Worm (Caenorhabditis elegans): Measurements from ENCODE around the gene F12A10.8.
A peak's percentile ranks its signal among the peaks of the same experiment; 100 is the strongest.

Gene F12A10.8

ce11 chrII:5500986-5501657, at the start of gene F12A10.8:
F12A10.8 (minus strand) TSS chrII:5501064.
- no peak for TF ChIP-seq dmd-4 (tag; optimal IDR thresholded peaks at IDR 0.05)
- TF ChIP-seq C34F6.9 (tag; optimal IDR thresholded peaks at IDR 0.05) = peak; percentile 33
- TF ChIP-seq gmeb-1 (tag; optimal IDR thresholded peaks at IDR 0.05) = peak; percentile 70
- TF ChIP-seq lsy-2 (tag; optimal IDR thresholded peaks at IDR 0.05) = peak in 1 of 2 experiments; percentile 49
- peak; percentile 35 for TF ChIP-seq nhr-129 (tag; optimal IDR thresholded peaks at IDR 0.05)
- no peak for TF ChIP-seq ceh-16 (tag; optimal IDR thresholded peaks at IDR 0.05)

DNA sequence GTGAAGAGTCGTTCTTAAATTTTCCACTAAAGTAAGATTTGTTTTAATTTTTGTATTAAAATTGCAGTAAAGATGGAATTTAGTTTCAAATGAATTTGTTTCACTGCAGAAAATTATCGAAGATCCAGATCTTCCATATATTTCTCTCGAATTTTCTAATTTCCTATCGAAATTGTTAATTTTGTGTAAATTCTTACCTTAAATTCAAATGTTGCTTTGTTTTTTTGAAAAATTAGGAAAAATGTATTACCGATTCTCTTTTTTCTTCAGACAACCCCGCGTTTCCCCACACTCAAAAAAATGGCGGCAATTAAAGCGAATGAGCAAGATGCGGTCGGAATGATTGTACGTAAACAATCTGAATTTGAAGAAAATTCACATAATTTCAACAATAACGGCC, 48.9 kb upstream of the F12A10.8 start, which contains the start of gene C17C3.6:
C17C3.6 (plus strand) TSS at position 301 of the 400 bp plus-strand sequence.
- TF ChIP-seq zag-1 (tag; optimal IDR thresholded peaks at IDR 0.05) = no peak
- TF ChIP-seq nhr-25 (tag; optimal IDR thresholded peaks at IDR 0.05) = no peak
- TF ChIP-seq Y55F3AM.14 (GFP tag; optimal IDR thresholded peaks at IDR 0.05) = no peak
- TF ChIP-seq lin-13 (GFP tag; optimal IDR thresholded peaks at IDR 0.05) = no peak
- no peak for TF ChIP-seq sem-4 (tag; optimal IDR thresholded peaks at IDR 0.05)
- no peak for TF ChIP-seq ZK546.5 (tag; optimal IDR thresholded peaks at IDR 0.05)
- TF ChIP-seq fos-1 (tag; optimal IDR thresholded peaks at IDR 0.05) = no peak
- TF ChIP-seq ztf-4 (tag; optimal IDR thresholded peaks at IDR 0.05) = no peak
- no peak for TF ChIP-seq nhr-11 (tag; optimal IDR thresholded peaks at IDR 0.05)
- no peak for TF ChIP-seq ama-1 (optimal IDR thresholded peaks at IDR 0.05)
- no peak for TF ChIP-seq ztf-1 (GFP tag; conservative IDR thresholded peaks at IDR 0.05)
- no peak for TF ChIP-seq lsy-2 (tag; optimal IDR thresholded peaks at IDR 0.05)
- no peak for TF ChIP-seq nhr-10 (tag; optimal IDR thresholded peaks at IDR 0.05)
- TF ChIP-seq unc-62 (GFP tag; optimal IDR thresholded peaks at IDR 0.05) = no peak
- TF ChIP-seq sma-3 (GFP tag; optimal IDR thresholded peaks at IDR 0.05) = no peak
- TF ChIP-seq egl-27 (tag; optimal IDR thresholded peaks at IDR 0.05) = no peak
- no peak for TF ChIP-seq ztf-11 (tag; optimal IDR thresholded peaks at IDR 0.05)

DNA sequence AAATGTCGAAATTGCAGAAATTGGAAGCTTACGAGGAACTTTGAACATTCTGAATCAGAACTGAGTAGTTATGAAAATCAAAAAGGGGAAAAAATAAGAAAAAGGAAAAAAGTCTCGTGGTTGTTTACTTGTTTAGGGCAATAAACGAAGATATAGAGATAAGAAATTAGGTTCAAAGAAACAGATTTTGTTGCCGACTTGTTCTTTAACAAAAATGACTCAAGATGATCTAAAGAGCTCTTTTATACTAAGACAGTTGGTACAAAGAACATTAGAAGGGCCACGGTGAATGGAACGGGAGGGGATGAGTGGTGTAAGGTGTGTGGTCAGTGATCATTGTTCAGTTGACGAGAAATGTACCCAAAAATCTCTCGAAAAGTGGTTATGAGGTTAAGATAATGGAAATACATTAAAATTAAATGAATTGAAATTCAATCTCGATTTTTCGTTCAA, 46.6 kb upstream of the F12A10.8 start, which contains the start of gene acdh-2:
acdh-2 (minus strand) TSS at position 51 of the 453 bp plus-strand sequence.
- TF ChIP-seq nhr-23 (tag; optimal IDR thresholded peaks at IDR 0.05) = no peak
- no peak for TF ChIP-seq ztf-11 (tag; optimal IDR thresholded peaks at IDR 0.05)
- TF ChIP-seq Y55F3AM.14 (GFP tag; optimal IDR thresholded peaks at IDR 0.05) = no peak
- no peak for TF ChIP-seq blmp-1 (tag; optimal IDR thresholded peaks at IDR 0.05; ENCODE audit: insufficient read depth)
- no peak for TF ChIP-seq elt-3 (tag; optimal IDR thresholded peaks at IDR 0.05)
- no peak for TF ChIP-seq fos-1 (tag; optimal IDR thresholded peaks at IDR 0.05)

DNA sequence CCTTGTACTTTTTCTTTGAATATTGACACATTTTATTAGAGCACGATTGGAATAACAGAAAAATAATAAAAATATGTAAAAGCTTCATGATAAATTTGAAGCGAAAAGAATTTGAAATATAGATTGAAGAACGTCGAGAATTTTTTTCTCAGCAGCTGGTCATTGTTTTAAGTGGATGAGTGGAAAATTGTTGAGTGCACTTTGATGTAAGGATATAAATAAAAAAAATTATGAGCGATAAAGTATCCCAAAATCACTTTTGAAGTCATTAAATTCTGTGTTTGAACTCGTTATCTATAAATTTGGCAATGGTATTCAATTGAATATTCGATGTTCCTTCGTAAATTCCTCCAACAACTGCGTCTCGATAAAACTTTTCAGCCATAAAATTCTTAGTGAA, 43.9 kb upstream of the F12A10.8 start, which contains the start of gene ins-13:
ins-13 (minus strand) TSS at position 101 of the 400 bp plus-strand sequence.
- TF ChIP-seq nhr-12 (tag; optimal IDR thresholded peaks at IDR 0.05) (no peak), unc-62 (GFP tag; optimal IDR thresholded peaks at IDR 0.05) (no peak), ceh-82 (tag; optimal IDR thresholded peaks at IDR 0.05) (no peak), nhr-21 (tag; optimal IDR thresholded peaks at IDR 0.05) (no peak), ztf-4 (tag; optimal IDR thresholded peaks at IDR 0.05) (no peak), skn-1 (tag; optimal IDR thresholded peaks at IDR 0.05) (no peak), gmeb-1 (tag; optimal IDR thresholded peaks at IDR 0.05) (no peak), nhr-129 (tag; optimal IDR thresholded peaks at IDR 0.05) (no peak)

DNA sequence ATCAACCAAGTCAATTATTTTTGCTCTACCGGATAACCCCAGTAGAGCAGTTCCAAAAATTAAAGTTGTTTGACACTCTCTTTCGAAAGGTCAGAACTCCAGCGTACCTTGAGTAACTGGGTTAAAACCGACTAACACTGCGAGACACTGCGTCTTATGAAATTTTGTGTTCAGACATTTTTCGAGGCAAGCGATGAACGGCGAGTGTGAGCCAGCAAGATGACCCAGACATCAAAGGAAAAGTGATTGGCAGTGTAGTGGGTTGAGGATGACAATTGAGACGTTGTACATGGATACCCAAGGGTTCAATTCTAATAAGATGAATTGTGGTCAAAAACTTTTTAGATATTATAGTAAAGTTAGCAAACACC, 43.3 kb upstream of the F12A10.8 start:
- TF ChIP-seq nhr-6 (tag; optimal IDR thresholded peaks at IDR 0.05) (peak; percentile 16), ceh-16 (tag; optimal IDR thresholded peaks at IDR 0.05) (no peak), nhr-237 (tag; optimal IDR thresholded peaks at IDR 0.05) (no peak), nhr-77 (tag; optimal IDR thresholded peaks at IDR 0.05) (peak; percentile 6), sma-3 (GFP tag; optimal IDR thresholded peaks at IDR 0.05) (peak; percentile 66), nhr-129 (tag; optimal IDR thresholded peaks at IDR 0.05) (peak; percentile 89), lin-11 (tag; optimal IDR thresholded peaks at IDR 0.05) (no peak), egl-27 (tag; optimal IDR thresholded peaks at IDR 0.05) (no peak), ztf-4 (tag; optimal IDR thresholded peaks at IDR 0.05) (no peak), ztf-1 (GFP tag; conservative IDR thresholded peaks at IDR 0.05) (no peak), unc-39 (tag; optimal IDR thresholded peaks at IDR 0.05) (no peak), nhr-12 (tag; optimal IDR thresholded peaks at IDR 0.05) (no peak), sem-4 (tag; optimal IDR thresholded peaks at IDR 0.05) (no peak), snpc-4 (tag; optimal IDR thresholded peaks at IDR 0.05) (peak; percentile 98), unc-62 (GFP tag; optimal IDR thresholded peaks at IDR 0.05) (no peak), lin-13 (GFP tag; optimal IDR thresholded peaks at IDR 0.05) (peak; percentile 27), nhr-10 (tag; optimal IDR thresholded peaks at IDR 0.05) (peak; percentile 15), Y55F3AM.14 (GFP tag; optimal IDR thresholded peaks at IDR 0.05) (no peak), lin-39 (tag; optimal IDR thresholded peaks at IDR 0.05) (no peak), fos-1 (tag; optimal IDR thresholded peaks at IDR 0.05) (peak; percentile 11), ceh-82 (tag; optimal IDR thresholded peaks at IDR 0.05) (no peak), ZK546.5 (tag; optimal IDR thresholded peaks at IDR 0.05) (no peak), dmd-4 (tag; optimal IDR thresholded peaks at IDR 0.05) (no peak), ama-1 (optimal IDR thresholded peaks at IDR 0.05) (peak; percentile 93), alr-1 (tag; optimal IDR thresholded peaks at IDR 0.05) (no peak), aly-2 (tag; optimal IDR thresholded peaks at IDR 0.05) (no peak), sma-9 (GFP tag; optimal IDR thresholded peaks at IDR 0.05) (peak; percentile 76), sma-9 (tag; optimal IDR thresholded peaks at IDR 0.05) (no peak), C34F6.9 (tag; optimal IDR thresholded peaks at IDR 0.05) (no peak), crh-2 (tag; optimal IDR thresholded peaks at IDR 0.05) (peak; percentile 60), mbf-1 (tag; optimal IDR thresholded peaks at IDR 0.05) (no peak), nhr-23 (tag; optimal IDR thresholded peaks at IDR 0.05) (no peak), zag-1 (tag; optimal IDR thresholded peaks at IDR 0.05) (no peak)
